Worm (Caenorhabditis elegans) whole organism, L4/young adult: ENCODE measurements around the gene M153.3.

Experiments
- W03F9.2 ChIP-seq: fragments of 150-350 bp; optimal IDR thresholded peaks from 2 replicates; lab custom pipeline; 2014; ENCODE audit warnings: missing biosample characterization, missing genetic modification characterization
- dao-5 ChIP-seq: sonication (generic microtip); optimal IDR thresholded peaks from 2 replicates; lab custom pipeline; 2016; ENCODE audit warnings: missing genotype, missing genetic modification characterization, moderate library complexity, missing compliant biosample characterization
- him-1 ChIP-seq: sonication (generic microtip); optimal IDR thresholded peaks from 2 replicates; lab custom pipeline; 2016; ENCODE audit warnings: missing genotype, missing genetic modification reagents, missing genetic modification characterization, missing compliant biosample characterization

DNA sequence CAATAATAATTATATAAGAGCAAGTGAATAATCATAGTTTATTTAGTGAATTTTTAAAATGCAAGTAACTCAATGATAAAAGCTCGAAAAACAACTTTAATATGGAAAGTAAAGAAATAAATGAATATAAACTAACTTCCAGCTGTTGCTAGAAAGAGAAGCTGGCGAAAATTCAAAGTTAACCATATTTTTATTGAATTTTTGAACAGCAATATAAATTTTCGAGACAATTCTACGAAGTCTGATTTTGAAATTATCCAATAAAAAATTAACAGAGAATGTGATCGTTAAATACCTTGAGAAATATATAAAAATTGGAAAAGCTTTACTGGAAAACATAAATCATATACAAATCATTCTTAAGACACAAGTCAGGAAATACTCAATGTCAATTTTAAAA is 43.9 kb downstream of the M153.3 start:
- TF ChIP-seq him-1 (tag; lab: Kevin White, UChicago), result no peak
- no peak for TF ChIP-seq W03F9.2 (tag; lab: Kevin White, UChicago)
- TF ChIP-seq dao-5 (tag; lab: Kevin White, UChicago), result no peak
